Fruit fly (Drosophila melanogaster) whole organism, embryonic: ENCODE results near the gene CG13721.

Experiments used
- C15 ChIP-seq: fragments of 200-800 bp; sonication (Bioruptor generic); IDR thresholded peaks from 3 replicates; pipeline ENCODE4 v1.3.6; 2022; ENCODE audit warnings: missing biosample characterization, missing genetic modification characterization
- CG11504 ChIP-seq: fragments of 200-800 bp; sonication (Bioruptor generic); optimal IDR thresholded peaks from 3 replicates; lab custom pipeline; 2019; ENCODE audit warnings: missing biosample characterization, mild to moderate bottlenecking, missing genetic modification characterization, moderate library complexity
- CG13296 ChIP-seq: fragments of 200-800 bp; sonication (Bioruptor generic); optimal IDR thresholded peaks from 3 replicates; lab custom pipeline; 2018; ENCODE audit warnings: missing biosample characterization, mild to moderate bottlenecking, missing genetic modification characterization
- CG13894 ChIP-seq: fragments of 200-800 bp; sonication (Bioruptor generic); optimal IDR thresholded peaks from 3 replicates; lab custom pipeline; 2018; ENCODE audit warnings: missing biosample characterization, mild to moderate bottlenecking, missing genetic modification characterization, moderate library complexity
- CG14441 ChIP-seq: fragments of 200-800 bp; sonication (Bioruptor generic); IDR thresholded peaks from 2 replicates; pipeline ENCODE4 v1.3.6; 2022; ENCODE audit warnings: missing biosample characterization, missing genetic modification characterization
- CG15514 ChIP-seq: fragments of 200-800 bp; sonication (Bioruptor generic); optimal IDR thresholded peaks from 3 replicates; lab custom pipeline; 2017; ENCODE audit warnings: missing biosample characterization, missing genetic modification characterization, mild to moderate bottlenecking, moderate library complexity, missing genetic modification reagents
- CG1603 ChIP-seq: fragments of 200-800 bp; sonication (Bioruptor generic); optimal IDR thresholded peaks from 2 replicates; lab custom pipeline; 2019; ENCODE audit warnings: missing biosample characterization, mild to moderate bottlenecking, missing genetic modification characterization, moderate library complexity
- CG17385 ChIP-seq: fragments of 200-800 bp; sonication (Bioruptor generic); optimal IDR thresholded peaks from 3 replicates; lab custom pipeline; 2018; ENCODE audit warnings: missing biosample characterization, mild to moderate bottlenecking, missing genetic modification characterization
- CG17568 ChIP-seq: fragments of 200-800 bp; sonication (Bioruptor generic); optimal IDR thresholded peaks from 2 replicates; lab custom pipeline; 2018; ENCODE audit warnings: missing biosample characterization, mild to moderate bottlenecking, missing genetic modification characterization, moderate library complexity
- CG2120 ChIP-seq: fragments of 200-800 bp; sonication (Bioruptor generic); optimal IDR thresholded peaks from 3 replicates; lab custom pipeline; 2016; ENCODE audit warnings: missing biosample characterization, missing genetic modification characterization
- CG32767 ChIP-seq: fragments of 200-800 bp; sonication (Bioruptor generic); IDR thresholded peaks from 2 replicates; pipeline ENCODE4 v1.3.6; 2022; ENCODE audit warnings: missing biosample characterization, missing genetic modification characterization
- CG3281 ChIP-seq: fragments of 200-800 bp; sonication (Bioruptor generic); optimal IDR thresholded peaks from 3 replicates; lab custom pipeline; 2017; ENCODE audit warnings: missing biosample characterization, mild to moderate bottlenecking, missing genetic modification characterization
- CG6765 ChIP-seq: fragments of 200-800 bp; sonication (Bioruptor generic); optimal IDR thresholded peaks from 3 replicates; lab custom pipeline; 2017; ENCODE audit warnings: missing biosample characterization, mild to moderate bottlenecking, missing genetic modification characterization
- CG7839 ChIP-seq: fragments of 200-800 bp; sonication (Bioruptor generic); optimal IDR thresholded peaks from 3 replicates; lab custom pipeline; 2018; ENCODE audit warnings: missing biosample characterization, mild to moderate bottlenecking, missing genetic modification characterization, moderate library complexity
- CG8359 ChIP-seq: fragments of 200-800 bp; sonication (Bioruptor generic); optimal IDR thresholded peaks from 2 replicates; lab custom pipeline; 2017; ENCODE audit warnings: missing biosample characterization, mild to moderate bottlenecking, missing genetic modification characterization, borderline replicate concordance
- CG9437 ChIP-seq: fragments of 200-800 bp; sonication (Bioruptor generic); optimal IDR thresholded peaks from 2 replicates; lab custom pipeline; 2018; ENCODE audit warnings: missing biosample characterization, mild to moderate bottlenecking, missing genetic modification characterization
- CG9817 ChIP-seq: fragments of 200-800 bp; sonication (Bioruptor generic); optimal IDR thresholded peaks from 2 replicates; lab custom pipeline; 2018; ENCODE audit warnings: missing biosample characterization, mild to moderate bottlenecking, missing genetic modification characterization, moderate library complexity
- Dfd ChIP-seq, 2 experiments: fragments of >200 bp; optimal IDR thresholded peaks; 2 replicates each; lab custom pipeline; 2017; ENCODE audit warnings: missing biosample characterization in 2 of 2, missing genetic modification characterization in 2 of 2
- Dref ChIP-seq: fragments of 200-800 bp; sonication (Bioruptor generic); IDR thresholded peaks from 2 replicates; pipeline ENCODE4 v1.3.6; 2022; ENCODE audit warnings: missing biosample characterization, missing genetic modification characterization
- Fer1 ChIP-seq: fragments of 200-800 bp; sonication (Bioruptor generic); optimal IDR thresholded peaks from 2 replicates; lab custom pipeline; 2017; ENCODE audit warnings: missing biosample characterization, mild to moderate bottlenecking, missing genetic modification characterization
- Fer3 ChIP-seq: fragments of 200-800 bp; sonication (Bioruptor generic); optimal IDR thresholded peaks from 2 replicates; lab custom pipeline; 2018; ENCODE audit warnings: missing biosample characterization, mild to moderate bottlenecking, missing genetic modification characterization, moderate library complexity
- HLH3B ChIP-seq: fragments of 200-800 bp; sonication (Bioruptor generic); IDR thresholded peaks from 2 replicates; pipeline ENCODE4 v1.3.6; 2022; ENCODE audit warnings: missing biosample characterization, missing genetic modification characterization
- Hmr ChIP-seq: fragments of 200-800 bp; sonication (Bioruptor generic); optimal IDR thresholded peaks from 3 replicates; lab custom pipeline; 2017; ENCODE audit warnings: mild to moderate bottlenecking, missing biosample characterization, missing genetic modification reagents, missing genetic modification characterization
- MBD-R2 ChIP-seq: fragments of 200-800 bp; sonication (Bioruptor generic); IDR thresholded peaks from 2 replicates; pipeline ENCODE4 v1.3.6; 2022; ENCODE audit warnings: missing biosample characterization, missing genetic modification characterization
- Med ChIP-seq: fragments of 200-800 bp; sonication (Bioruptor generic); peaks from one replicate; lab custom pipeline; 2016; ENCODE audit warnings: missing biosample characterization, missing genetic modification characterization, mild to moderate bottlenecking, inconsistent platforms, moderate library complexity
- NfI ChIP-seq: fragments of 200-800 bp; sonication (Bioruptor generic); optimal IDR thresholded peaks from 3 replicates; lab custom pipeline; 2018; ENCODE audit warnings: missing biosample characterization, mild to moderate bottlenecking, missing genetic modification characterization, moderate library complexity
- Pdp1 ChIP-seq, 2 experiments: fragments of 200-800 bp; sonication (Bioruptor generic); optimal IDR thresholded peaks; 3 replicates each; lab custom pipeline; 2016; ENCODE audit warnings: missing biosample characterization in 2 of 2, missing genetic modification characterization in 2 of 2, mild to moderate bottlenecking in 1 of 2, moderate library complexity in 1 of 2
- Rfx ChIP-seq: fragments of 200-800 bp; sonication (Bioruptor generic); IDR thresholded peaks from 2 replicates; pipeline ENCODE4 v1.3.6; 2022; ENCODE audit warnings: missing biosample characterization, missing genetic modification characterization
- Stat92E ChIP-seq, 3 experiments: fragments of >200 bp in 2 of 3; fragments of 200-800 bp in 1 of 3; sonication (Bioruptor generic) in 1 of 3; optimal IDR thresholded peaks; 2 replicates each; lab custom pipeline; 2017 to 2019; ENCODE audit warnings: missing biosample characterization in 3 of 3, missing genetic modification characterization in 3 of 3, mild to moderate bottlenecking in 1 of 3, moderate library complexity in 1 of 3
- Xbp1 ChIP-seq: fragments of 200-800 bp; sonication (Bioruptor generic); optimal IDR thresholded peaks from 3 replicates; lab custom pipeline; 2016; ENCODE audit warnings: missing biosample characterization, mild to moderate bottlenecking, missing genetic modification characterization
- bcd ChIP-seq: fragments of 200-800 bp; sonication (Bioruptor generic); optimal IDR thresholded peaks from 2 replicates; lab custom pipeline; 2017; ENCODE audit warnings: missing biosample characterization, mild to moderate bottlenecking, missing genetic modification characterization
- dmrt11E ChIP-seq: fragments of 200-800 bp; sonication (Bioruptor generic); optimal IDR thresholded peaks from 3 replicates; lab custom pipeline; 2018; ENCODE audit warnings: missing biosample characterization, mild to moderate bottlenecking, missing genetic modification characterization, moderate library complexity
- esg ChIP-seq: fragments of 200-800 bp; sonication (Bioruptor generic); conservative IDR thresholded peaks from 2 replicates; pipeline ENCODE4 v1.3.6; 2022; ENCODE audit warnings: missing biosample characterization, missing genetic modification characterization
- gem ChIP-seq: fragments of 200-800 bp; sonication (Bioruptor generic); optimal IDR thresholded peaks from 2 replicates; lab custom pipeline; 2019; ENCODE audit warnings: missing biosample characterization, mild to moderate bottlenecking, missing genetic modification characterization, moderate library complexity
- grau ChIP-seq: fragments of 200-800 bp; optimal IDR thresholded peaks from 3 replicates; lab custom pipeline; 2019; ENCODE audit warnings: missing biosample characterization, mild to moderate bottlenecking, missing genetic modification characterization, moderate library complexity
- hkb ChIP-seq, 2 experiments: fragments of 200-800 bp in 1 of 2; fragments of >200 bp in 1 of 2; sonication (Bioruptor generic) in 1 of 2; IDR thresholded peaks in 1 of 2; optimal IDR thresholded peaks in 1 of 2; 2 replicates each; pipeline versions ENCODE4 v1.3.6 to Lab custom; 2017 to 2022; ENCODE audit warnings: missing biosample characterization in 1 of 2, missing genetic modification characterization in 1 of 2
- odd ChIP-seq: fragments of 200-800 bp; sonication (Bioruptor generic); optimal IDR thresholded peaks from 2 replicates; lab custom pipeline; 2017; ENCODE audit warnings: missing biosample characterization, mild to moderate bottlenecking, missing genetic modification characterization
- pho ChIP-seq: fragments of 200-800 bp; sonication (Bioruptor generic); optimal IDR thresholded peaks from 2 replicates; lab custom pipeline; 2016; ENCODE audit warnings: missing biosample characterization, missing genetic modification characterization
- prd ChIP-seq, 3 experiments: fragments of >200 bp in 2 of 3; fragments of 200-800 bp in 1 of 3; sonication (Bioruptor generic) in 1 of 3; optimal IDR thresholded peaks in 2 of 3; IDR thresholded peaks in 1 of 3; 2 replicates in 2 of 3; 3 replicates in 1 of 3; pipeline versions ENCODE4 v1.3.6 to Lab custom; 2017 to 2022; ENCODE audit warnings: missing biosample characterization in 1 of 3, missing genetic modification characterization in 1 of 3
- ranshi ChIP-seq: fragments of 200-800 bp; sonication (Bioruptor generic); IDR thresholded peaks from 2 replicates; pipeline ENCODE4 v1.3.6; 2022; ENCODE audit warnings: missing biosample characterization, missing genetic modification characterization
- repo ChIP-seq: fragments of 200-800 bp; sonication (Bioruptor generic); optimal IDR thresholded peaks from 2 replicates; lab custom pipeline; 2016; ENCODE audit warnings: missing biosample characterization, missing genetic modification characterization
- sd ChIP-seq: fragments of 200-800 bp; sonication (Bioruptor generic); optimal IDR thresholded peaks from 3 replicates; lab custom pipeline; 2018; ENCODE audit warnings: missing biosample characterization, mild to moderate bottlenecking, missing genetic modification characterization, moderate library complexity
- sens ChIP-seq: fragments of 200-800 bp; sonication (Bioruptor generic); peaks from one replicate; lab custom pipeline; 2016; ENCODE audit warnings: missing biosample characterization, missing genetic modification characterization
- so ChIP-seq: fragments of 200-800 bp; sonication (Bioruptor generic); IDR thresholded peaks from 3 replicates; pipeline ENCODE4 v1.3.6; 2022; ENCODE audit warnings: missing biosample characterization, missing genetic modification characterization
- stwl ChIP-seq: fragments of 200-800 bp; sonication (Bioruptor generic); optimal IDR thresholded peaks from 3 replicates; lab custom pipeline; 2018; ENCODE audit warnings: missing biosample characterization, mild to moderate bottlenecking, missing genetic modification characterization, moderate library complexity
- unpg ChIP-seq: fragments of 200-800 bp; sonication (Bioruptor generic); optimal IDR thresholded peaks from 3 replicates; lab custom pipeline; 2018; ENCODE audit warnings: missing biosample characterization, mild to moderate bottlenecking, missing genetic modification characterization, moderate library complexity
- z ChIP-seq: fragments of 200-800 bp; sonication (Bioruptor generic); IDR thresholded peaks from 3 replicates; pipeline ENCODE4 v1.3.6; 2022; ENCODE audit warnings: missing biosample characterization, missing genetic modification characterization

Gene CG13721

dm6 chr3L:4461454-4462045, 36.0 kb downstream of the CG13721 start, which contains the start of gene CG15023 (continued):
- TF ChIP-seq Fer3 (tag; lab: Kevin White, UChicago) = peak; percentile 4
- peak; percentile 39 for TF ChIP-seq CG7839 (tag; lab: Kevin White, UChicago)
- no peak for TF ChIP-seq prd (optimal IDR thresholded peaks at IDR 0.05; lab: Kevin White, UChicago)
- TF ChIP-seq prd (GFP tag; IDR thresholded peaks at IDR 0.05; lab: Robert Waterston, UW) = 0 out of 3 replicates have a peak, but pooled peaks have one; percentile 21
- no peak for TF ChIP-seq Dfd (GFP tag; optimal IDR thresholded peaks at IDR 0.05; lab: Kevin White, UChicago)
- TF ChIP-seq z = no peak
- peak; percentile 17 for TF ChIP-seq CG17568 (GFP tag; lab: Kevin White, UChicago)
- no peak for TF ChIP-seq stwl (tag; lab: Kevin White, UChicago)
- TF ChIP-seq pho = no peak
- peak; percentile 47 for TF ChIP-seq grau (tag; lab: Kevin White, UChicago)
- TF ChIP-seq Med (GFP tag; lab: Kevin White, UChicago) = peak; percentile 69
- peak; percentile 52 for TF ChIP-seq CG11504 (tag; lab: Kevin White, UChicago)
- peak; percentile 23; the same call in 1 of the 2 replicates for TF ChIP-seq ranshi (GFP tag; lab: Robert Waterston, UW)
- no peak for TF ChIP-seq hkb (optimal IDR thresholded peaks at IDR 0.05; lab: Kevin White, UChicago)
- TF ChIP-seq hkb (GFP tag; IDR thresholded peaks at IDR 0.05; lab: Robert Waterston, UW) = 0 out of 2 replicates have a peak, but pooled peaks have one; percentile 9
- no peak for TF ChIP-seq HLH3B
- no peak for TF ChIP-seq Stat92E (GFP tag; optimal IDR thresholded peaks at IDR 0.05; lab: Kevin White, UChicago)
- TF ChIP-seq Dref (GFP tag; lab: Robert Waterston, UW) = no peak
- TF ChIP-seq repo (GFP tag; lab: Kevin White, UChicago) = no peak
- no peak; the same call in 2 of the 3 replicates for TF ChIP-seq so (GFP tag; lab: Robert Waterston, UW)
- TF ChIP-seq sd (tag; lab: Kevin White, UChicago) = peak; percentile 20
- peak; percentile 43 for TF ChIP-seq Rfx
- TF ChIP-seq MBD-R2 (GFP tag; lab: Robert Waterston, UW) = peak; percentile 31; the same call in 1 of the 2 replicates
- TF ChIP-seq CG13296 (GFP tag; lab: Kevin White, UChicago) = peak; percentile 61
- peak; percentile 11 for TF ChIP-seq odd (GFP tag; lab: Kevin White, UChicago)
- TF ChIP-seq CG6765 = no peak
- TF ChIP-seq sens (GFP tag; lab: Kevin White, UChicago) = peak; percentile 45
- peak; percentile 14 for TF ChIP-seq CG9437
- peak; percentile 0 for TF ChIP-seq Xbp1 (GFP tag; lab: Kevin White, UChicago)
- TF ChIP-seq Fer1 = peak; percentile 45
- TF ChIP-seq CG32767 = 0 out of 2 replicates have a peak, but pooled peaks have one; percentile 18
- TF ChIP-seq dmrt11E (tag; lab: Kevin White, UChicago) = no peak
- TF ChIP-seq CG17385 = peak; percentile 13
- TF ChIP-seq CG13894 = peak; percentile 7
- peak; percentile 35 for TF ChIP-seq CG2120 (GFP tag; lab: Kevin White, UChicago)
- peak; percentile 36 for TF ChIP-seq CG15514
- peak; percentile 23 for TF ChIP-seq NfI (GFP tag; lab: Kevin White, UChicago)
- TF ChIP-seq esg (GFP tag; lab: Robert Waterston, UW) = peak; percentile 30
- no peak for TF ChIP-seq C15 (GFP tag; lab: Robert Waterston, UW)
- TF ChIP-seq CG9817 = peak; percentile 20
- TF ChIP-seq gem = peak; percentile 61
- peak; percentile 37; the same call in 1 of the 2 replicates for TF ChIP-seq CG14441 (GFP tag; lab: Robert Waterston, UW)
- TF ChIP-seq CG3281 (GFP tag; lab: Kevin White, UChicago) = peak; percentile 35
- peak; percentile 41 for TF ChIP-seq Hmr
- peak; percentile 4 to 37 for TF ChIP-seq Pdp1 (GFP tag; optimal IDR thresholded peaks at IDR 0.05; lab: Kevin White, UChicago)
- TF ChIP-seq CG8359 (GFP tag; lab: Kevin White, UChicago) = no peak
- TF ChIP-seq bcd (GFP tag; lab: Kevin White, UChicago) = peak; percentile 4
- TF ChIP-seq CG1603 (tag; lab: Kevin White, UChicago) = peak; percentile 2
- peak; percentile 28 for TF ChIP-seq unpg (GFP tag; lab: Kevin White, UChicago)
